Fruit fly (Drosophila melanogaster) whole organism, embryonic: ENCODE measurements around the gene Glut1.
A peak's percentile ranks its signal among the peaks of the same experiment; 100 is the strongest.

Experiments
- Bteb2 ChIP-seq: fragments of 200-800 bp; sonication (Bioruptor generic); optimal IDR thresholded peaks from 2 replicates; lab custom pipeline; 2016; ENCODE audit warnings: missing biosample characterization, missing genetic modification characterization
- CG12236 ChIP-seq: fragments of 200-800 bp; sonication (Bioruptor generic); optimal IDR thresholded peaks from 2 replicates; lab custom pipeline; 2016; ENCODE audit warnings: missing biosample characterization, missing genetic modification characterization
- CG1233 ChIP-seq: fragments of 200-800 bp; sonication (Bioruptor generic); optimal IDR thresholded peaks from 4 replicates; lab custom pipeline; 2018; ENCODE audit warnings: missing biosample characterization, mild to moderate bottlenecking, missing genetic modification characterization
- CG13123 ChIP-seq: fragments of 200-800 bp; sonication (Bioruptor generic); optimal IDR thresholded peaks from 2 replicates; lab custom pipeline; 2016; ENCODE audit warnings: missing biosample characterization, missing genetic modification characterization
- CG15514 ChIP-seq: fragments of 200-800 bp; sonication (Bioruptor generic); optimal IDR thresholded peaks from 3 replicates; lab custom pipeline; 2017; ENCODE audit warnings: missing biosample characterization, missing genetic modification characterization, mild to moderate bottlenecking, moderate library complexity, missing genetic modification reagents
- CG1602 ChIP-seq: fragments of 200-800 bp; sonication (Bioruptor generic); optimal IDR thresholded peaks from 3 replicates; lab custom pipeline; 2016; ENCODE audit warnings: missing biosample characterization, missing genetic modification characterization
- CG18599 ChIP-seq: fragments of 200-800 bp; sonication (Bioruptor generic); optimal IDR thresholded peaks from 3 replicates; lab custom pipeline; 2017; ENCODE audit warnings: missing biosample characterization, missing genetic modification characterization, mild to moderate bottlenecking, moderate library complexity, missing genetic modification reagents
- CG2199 ChIP-seq: fragments of 200-800 bp; sonication (Bioruptor generic); IDR thresholded peaks from 3 replicates; pipeline ENCODE4 v1.3.6; 2022; ENCODE audit warnings: missing biosample characterization, missing genetic modification characterization
- CG31365 ChIP-seq: fragments of 200-800 bp; sonication (Bioruptor generic); optimal IDR thresholded peaks from 2 replicates; lab custom pipeline; 2018; ENCODE audit warnings: missing biosample characterization, mild to moderate bottlenecking, missing genetic modification characterization
- CG32532 ChIP-seq: fragments of 200-800 bp; sonication (Bioruptor generic); IDR thresholded peaks from 2 replicates; pipeline ENCODE4 v1.3.6; 2022; ENCODE audit warnings: missing biosample characterization, missing genetic modification characterization
- CG43689 ChIP-seq: fragments of 200-800 bp; sonication (Bioruptor generic); IDR thresholded peaks from 2 replicates; pipeline ENCODE4 v1.3.6; 2022; ENCODE audit warnings: missing biosample characterization, missing genetic modification characterization
- CG7271 ChIP-seq: fragments of 200-800 bp; sonication (Bioruptor generic); optimal IDR thresholded peaks from 2 replicates; lab custom pipeline; 2018; ENCODE audit warnings: missing biosample characterization, mild to moderate bottlenecking, missing genetic modification characterization, moderate library complexity
- CG7839 ChIP-seq: fragments of 200-800 bp; sonication (Bioruptor generic); optimal IDR thresholded peaks from 3 replicates; lab custom pipeline; 2018; ENCODE audit warnings: missing biosample characterization, mild to moderate bottlenecking, missing genetic modification characterization, moderate library complexity
- CG8281 ChIP-seq: fragments of 200-800 bp; sonication (Bioruptor generic); optimal IDR thresholded peaks from 2 replicates; lab custom pipeline; 2018; ENCODE audit warnings: missing biosample characterization, mild to moderate bottlenecking, missing genetic modification characterization, moderate library complexity
- CG9215 ChIP-seq: fragments of 200-800 bp; sonication (Bioruptor generic); IDR thresholded peaks from 2 replicates; pipeline ENCODE4 v1.3.6; 2022; ENCODE audit warnings: missing biosample characterization, missing genetic modification characterization
- Dbx ChIP-seq: fragments of 200-800 bp; sonication (Bioruptor generic); IDR thresholded peaks from 3 replicates; pipeline ENCODE4 v1.3.6; 2022; ENCODE audit warnings: missing biosample characterization, missing genetic modification characterization
- HLH3B ChIP-seq: fragments of 200-800 bp; sonication (Bioruptor generic); IDR thresholded peaks from 2 replicates; pipeline ENCODE4 v1.3.6; 2022; ENCODE audit warnings: missing biosample characterization, missing genetic modification characterization
- Hr51 ChIP-seq, 2 experiments: fragments of 200-800 bp; sonication (Bioruptor generic); optimal IDR thresholded peaks; 2 replicates in 1 of 2; 3 replicates in 1 of 2; lab custom pipeline; 2016 to 2018; ENCODE audit warnings: missing biosample characterization in 2 of 2, missing genetic modification characterization in 2 of 2, mild to moderate bottlenecking in 1 of 2, moderate library complexity in 1 of 2
- Hr78 ChIP-seq, 2 experiments: fragments of 200-800 bp in 1 of 2; fragments of >200 bp in 1 of 2; sonication (Bioruptor generic) in 1 of 2; optimal IDR thresholded peaks; 2 replicates each; lab custom pipeline; 2017 to 2019; ENCODE audit warnings: missing biosample characterization in 2 of 2, missing genetic modification characterization in 2 of 2, mild to moderate bottlenecking in 1 of 2, moderate library complexity in 1 of 2
- Kr ChIP-seq: fragments of 200-800 bp; sonication (Bioruptor generic); optimal IDR thresholded peaks from 2 replicates; lab custom pipeline; 2017; ENCODE audit warnings: missing biosample characterization, mild to moderate bottlenecking, missing genetic modification characterization
- Meics ChIP-seq: fragments of 200-800 bp; sonication (Bioruptor generic); optimal IDR thresholded peaks from 2 replicates; lab custom pipeline; 2017; ENCODE audit warnings: missing biosample characterization, mild to moderate bottlenecking, missing genetic modification characterization
- Mrtf ChIP-seq: fragments of 200-800 bp; sonication (Bioruptor generic); IDR thresholded peaks from 3 replicates; pipeline ENCODE4 v1.3.6; 2022; ENCODE audit warnings: missing biosample characterization, missing genetic modification characterization
- Neu2 ChIP-seq: fragments of 200-800 bp; sonication (Bioruptor generic); optimal IDR thresholded peaks from 3 replicates; lab custom pipeline; 2016; ENCODE audit warnings: missing biosample characterization, missing genetic modification characterization, borderline replicate concordance
- NfI ChIP-seq: fragments of 200-800 bp; sonication (Bioruptor generic); optimal IDR thresholded peaks from 3 replicates; lab custom pipeline; 2018; ENCODE audit warnings: missing biosample characterization, mild to moderate bottlenecking, missing genetic modification characterization, moderate library complexity
- Sin3A ChIP-seq: fragments of >200 bp; optimal IDR thresholded peaks from 2 replicates; lab custom pipeline; 2018
- Ssrp ChIP-seq: fragments of 200-800 bp; sonication (Bioruptor generic); optimal IDR thresholded peaks from 2 replicates; lab custom pipeline; 2018; ENCODE audit warnings: missing biosample characterization, mild to moderate bottlenecking, missing genetic modification characterization, moderate library complexity
- Tbp ChIP-seq: fragments of >200 bp; optimal IDR thresholded peaks from 2 replicates; lab custom pipeline; 2018; ENCODE audit warnings: missing biosample characterization, missing genetic modification characterization
- Usf ChIP-seq: fragments of 200-800 bp; sonication (Bioruptor generic); optimal IDR thresholded peaks from 2 replicates; lab custom pipeline; 2017; ENCODE audit warnings: missing genotype, missing biosample characterization, missing genetic modification characterization
- bab2 ChIP-seq: fragments of 200-800 bp; sonication (Bioruptor generic); optimal IDR thresholded peaks from 2 replicates; lab custom pipeline; 2016; ENCODE audit warnings: missing biosample characterization, missing genetic modification characterization
- bigmax ChIP-seq: fragments of 200-800 bp; sonication (Bioruptor generic); optimal IDR thresholded peaks from 2 replicates; lab custom pipeline; 2018; ENCODE audit warnings: missing biosample characterization, mild to moderate bottlenecking, missing genetic modification characterization
- cwo ChIP-seq: fragments of 200-800 bp; sonication (Bioruptor generic); optimal IDR thresholded peaks from 3 replicates; lab custom pipeline; 2017; ENCODE audit warnings: missing biosample characterization, missing genetic modification characterization, mild to moderate bottlenecking, moderate library complexity, missing genetic modification reagents
- da ChIP-seq: fragments of 200-800 bp; sonication (Bioruptor generic); optimal IDR thresholded peaks from 2 replicates; lab custom pipeline; 2016; ENCODE audit warnings: missing biosample characterization, missing genetic modification characterization
- dan ChIP-seq: fragments of 200-800 bp; sonication (Bioruptor generic); IDR thresholded peaks from 2 replicates; pipeline ENCODE4 v1.3.6; 2022; ENCODE audit warnings: missing biosample characterization, missing genetic modification characterization
- emc ChIP-seq: fragments of 200-800 bp; sonication (Bioruptor generic); optimal IDR thresholded peaks from 2 replicates; lab custom pipeline; 2016; ENCODE audit warnings: missing biosample characterization, missing genetic modification characterization
- ems ChIP-seq: fragments of 200-800 bp; sonication (Bioruptor generic); optimal IDR thresholded peaks from 3 replicates; lab custom pipeline; 2016; ENCODE audit warnings: missing biosample characterization, missing genetic modification characterization
- gem ChIP-seq: fragments of 200-800 bp; sonication (Bioruptor generic); optimal IDR thresholded peaks from 2 replicates; lab custom pipeline; 2019; ENCODE audit warnings: missing biosample characterization, mild to moderate bottlenecking, missing genetic modification characterization, moderate library complexity
- grau ChIP-seq: fragments of 200-800 bp; optimal IDR thresholded peaks from 3 replicates; lab custom pipeline; 2019; ENCODE audit warnings: missing biosample characterization, mild to moderate bottlenecking, missing genetic modification characterization, moderate library complexity
- gt ChIP-seq: fragments of 200-800 bp; sonication (Bioruptor generic); IDR thresholded peaks from 2 replicates; pipeline ENCODE4 v1.3.6; 2022; ENCODE audit warnings: missing biosample characterization, missing genetic modification characterization
- her ChIP-seq: fragments of 200-800 bp; sonication (Bioruptor generic); optimal IDR thresholded peaks from 2 replicates; lab custom pipeline; 2016; ENCODE audit warnings: missing biosample characterization, missing genetic modification characterization
- jumu ChIP-seq: fragments of 200-800 bp; sonication (Bioruptor generic); optimal IDR thresholded peaks from 3 replicates; lab custom pipeline; 2016; ENCODE audit warnings: missing biosample characterization, missing genetic modification characterization
- knrl ChIP-seq: fragments of 200-800 bp; sonication (Bioruptor generic); IDR thresholded peaks from 3 replicates; pipeline ENCODE4 v1.3.6; 2022; ENCODE audit warnings: missing biosample characterization, missing genetic modification characterization; ENCODE audit not compliant: partially characterized antibody
- nerfin-2 ChIP-seq: fragments of 200-800 bp; sonication (Bioruptor generic); IDR thresholded peaks from 2 replicates; pipeline ENCODE4 v1.3.6; 2022; ENCODE audit warnings: missing biosample characterization, missing genetic modification characterization; ENCODE audit not compliant: partially characterized antibody
- pb ChIP-seq: fragments of 200-800 bp; sonication (Bioruptor generic); optimal IDR thresholded peaks from 3 replicates; lab custom pipeline; 2016; ENCODE audit warnings: missing biosample characterization, missing genetic modification characterization
- run ChIP-seq: fragments of 200-800 bp; sonication (Bioruptor generic); optimal IDR thresholded peaks from 3 replicates; lab custom pipeline; 2018; ENCODE audit warnings: missing biosample characterization, mild to moderate bottlenecking, missing genetic modification characterization
- salm ChIP-seq: fragments of 200-800 bp; sonication (Bioruptor generic); optimal IDR thresholded peaks from 2 replicates; lab custom pipeline; 2018; ENCODE audit warnings: missing biosample characterization, mild to moderate bottlenecking, missing genetic modification characterization
- sr ChIP-seq: fragments of 200-800 bp; sonication (Bioruptor generic); IDR thresholded peaks from 3 replicates; pipeline ENCODE4 v1.3.6; 2022; ENCODE audit warnings: missing biosample characterization, missing genetic modification characterization
- tna ChIP-seq: fragments of 200-800 bp; sonication (Bioruptor generic); IDR thresholded peaks from 2 replicates; pipeline ENCODE4 v1.3.6; 2022; ENCODE audit warnings: missing biosample characterization, missing genetic modification characterization; ENCODE audit not compliant: partially characterized antibody
- tup ChIP-seq: fragments of 200-800 bp; sonication (Bioruptor generic); optimal IDR thresholded peaks from 2 replicates; lab custom pipeline; 2016; ENCODE audit warnings: missing biosample characterization, mild to moderate bottlenecking, missing genetic modification characterization, moderate library complexity
- vfl ChIP-seq: fragments of 200-800 bp; sonication (Bioruptor generic); optimal IDR thresholded peaks from 2 replicates; lab custom pipeline; 2016; ENCODE audit warnings: missing biosample characterization, missing genetic modification characterization
- wor ChIP-seq: fragments of 200-800 bp; sonication (Bioruptor generic); IDR thresholded peaks from 2 replicates; pipeline ENCODE4 v1.3.6; 2022; ENCODE audit warnings: missing biosample characterization, missing genetic modification characterization
- zf30C ChIP-seq: fragments of 200-800 bp; sonication (Bioruptor generic); optimal IDR thresholded peaks from 3 replicates; lab custom pipeline; 2018; ENCODE audit warnings: missing biosample characterization, mild to moderate bottlenecking, missing genetic modification characterization

The Glut1 gene

DNA sequence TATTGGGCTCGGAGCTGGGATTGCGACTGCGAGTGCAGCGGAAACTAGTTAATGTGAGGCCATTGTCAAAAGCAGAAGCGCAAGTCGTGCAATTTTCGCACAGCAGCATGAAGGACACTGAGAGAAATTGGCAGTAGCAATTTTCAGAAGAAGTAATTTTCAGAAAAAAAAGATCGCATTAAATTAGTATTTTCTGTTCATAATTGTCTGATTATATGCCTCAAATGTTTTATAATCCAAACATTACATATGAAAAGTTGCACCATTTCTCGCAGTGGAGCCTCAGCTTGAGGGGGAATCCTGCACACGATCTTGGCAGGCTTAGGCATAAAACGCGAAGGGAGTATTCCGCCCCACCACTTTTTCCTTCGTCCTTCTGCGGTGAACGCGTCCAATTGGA is 9.5 kb upstream of the Glut1 start (continued):
- TF ChIP-seq CG15514 (GFP tag; lab: Kevin White, UChicago) (no peak), Hr51 (GFP tag; optimal IDR thresholded peaks at IDR 0.05; lab: Kevin White, UChicago) (peak in 1 of 2 experiments; percentile 37), CG13123 (GFP tag; lab: Kevin White, UChicago) (no peak), vfl (GFP tag; lab: Kevin White, UChicago) (no peak), knrl (GFP tag; lab: Robert Waterston, UW) (no peak), Dbx (GFP tag; lab: Robert Waterston, UW) (no peak), zf30C (GFP tag; lab: Kevin White, UChicago) (peak; percentile 81), Neu2 (GFP tag; lab: Kevin White, UChicago) (no peak), Bteb2 (GFP tag; lab: Kevin White, UChicago) (peak; percentile 14), CG2199 (GFP tag; lab: Robert Waterston, UW) (no peak), bab2 (peak; percentile 40), cwo (GFP tag; lab: Kevin White, UChicago) (no peak), dan (GFP tag; lab: Robert Waterston, UW) (peak; percentile 49; the same call in 1 of the 2 replicates), CG43689 (GFP tag; lab: Robert Waterston, UW) (0 out of 2 replicates have a peak, but pooled peaks have one; percentile 7), CG1233 (peak; percentile 19), gt (GFP tag; lab: Robert Waterston, UW) (no peak), grau (tag; lab: Kevin White, UChicago) (no peak), CG31365 (tag; lab: Kevin White, UChicago) (no peak), sr (no peak), bigmax (GFP tag; lab: Kevin White, UChicago) (no peak), pb (GFP tag; lab: Kevin White, UChicago) (no peak), Hr78 (GFP tag; optimal IDR thresholded peaks at IDR 0.05; lab: Kevin White, UChicago) (no peak), CG7839 (peak; percentile 66), HLH3B (GFP tag; lab: Robert Waterston, UW) (peak; percentile 69), CG1602 (peak; percentile 61), da (GFP tag; lab: Kevin White, UChicago) (no peak), CG32532 (GFP tag; lab: Robert Waterston, UW) (no peak), gem (tag; lab: Kevin White, UChicago) (peak; percentile 82), salm (no peak), CG8281 (tag; lab: Kevin White, UChicago) (no peak), emc (no peak), Kr (GFP tag; lab: Kevin White, UChicago) (no peak), NfI (GFP tag; lab: Kevin White, UChicago) (no peak), CG7271 (tag; lab: Kevin White, UChicago) (no peak), nerfin-2 (no peak), CG9215 (GFP tag; lab: Robert Waterston, UW) (no peak), ems (GFP tag; lab: Kevin White, UChicago) (no peak), Usf (GFP tag; lab: Kevin White, UChicago) (peak; percentile 38), CG18599 (GFP tag; lab: Kevin White, UChicago) (peak; percentile 52), wor (GFP tag; lab: Robert Waterston, UW) (0 out of 2 replicates have a peak, but pooled peaks have one; percentile 23), Sin3A (no peak), Meics (GFP tag; lab: Kevin White, UChicago) (no peak), her (peak; percentile 5), run (tag; lab: Kevin White, UChicago) (no peak), jumu (GFP tag; lab: Kevin White, UChicago) (peak; percentile 65), tup (GFP tag; lab: Kevin White, UChicago) (no peak), Ssrp (tag; lab: Kevin White, UChicago) (peak; percentile 62), Mrtf (GFP tag; lab: Robert Waterston, UW) (no peak), CG12236 (GFP tag; lab: Kevin White, UChicago) (peak; percentile 25), tna (GFP tag; lab: Robert Waterston, UW) (no peak), Tbp (no peak)
